Worm (Caenorhabditis elegans) whole organism, L2 larva: ENCODE data around the gene C16A3.2.

Experiments
- C34F6.9 ChIP-seq: fragments of 150-350 bp; optimal IDR thresholded peaks from 2 replicates; lab custom pipeline; 2014; ENCODE audit warnings: missing biosample characterization, missing genetic modification characterization
- F13H6.1 ChIP-seq: sonication (generic microtip); optimal IDR thresholded peaks from 2 replicates; lab custom pipeline; 2016; ENCODE audit warnings: missing genetic modification characterization, missing compliant biosample characterization
- aly-2 ChIP-seq: fragments of 150-350 bp; optimal IDR thresholded peaks from 2 replicates; lab custom pipeline; 2014; ENCODE audit warnings: missing biosample characterization, missing genetic modification characterization
- ama-1 ChIP-seq: fragments of 150-350 bp; optimal IDR thresholded peaks from 2 replicates; lab custom pipeline; 2018; ENCODE audit warnings: inconsistent platforms
- nhr-25 ChIP-seq: fragments of 150-350 bp; sonication (generic microtip); optimal IDR thresholded peaks from 3 replicates; lab custom pipeline; 2014; ENCODE audit warnings: missing biosample characterization, missing genetic modification characterization
- nhr-6 ChIP-seq: fragments of 150-350 bp; optimal IDR thresholded peaks from 2 replicates; lab custom pipeline; 2014; ENCODE audit warnings: missing biosample characterization, missing genetic modification characterization
- snpc-4 ChIP-seq: fragments of 150-350 bp; optimal IDR thresholded peaks from 2 replicates; lab custom pipeline; 2014; ENCODE audit warnings: missing biosample characterization, missing genetic modification characterization
- unc-62 ChIP-seq: fragments of 150-350 bp; optimal IDR thresholded peaks from 2 replicates; lab custom pipeline; 2014; ENCODE audit warnings: missing biosample characterization, missing genetic modification reagents, missing genetic modification characterization
- ztf-11 ChIP-seq: sonication (generic microtip); optimal IDR thresholded peaks from 2 replicates; lab custom pipeline; 2017; ENCODE audit warnings: missing biosample characterization, missing genetic modification characterization

DNA sequence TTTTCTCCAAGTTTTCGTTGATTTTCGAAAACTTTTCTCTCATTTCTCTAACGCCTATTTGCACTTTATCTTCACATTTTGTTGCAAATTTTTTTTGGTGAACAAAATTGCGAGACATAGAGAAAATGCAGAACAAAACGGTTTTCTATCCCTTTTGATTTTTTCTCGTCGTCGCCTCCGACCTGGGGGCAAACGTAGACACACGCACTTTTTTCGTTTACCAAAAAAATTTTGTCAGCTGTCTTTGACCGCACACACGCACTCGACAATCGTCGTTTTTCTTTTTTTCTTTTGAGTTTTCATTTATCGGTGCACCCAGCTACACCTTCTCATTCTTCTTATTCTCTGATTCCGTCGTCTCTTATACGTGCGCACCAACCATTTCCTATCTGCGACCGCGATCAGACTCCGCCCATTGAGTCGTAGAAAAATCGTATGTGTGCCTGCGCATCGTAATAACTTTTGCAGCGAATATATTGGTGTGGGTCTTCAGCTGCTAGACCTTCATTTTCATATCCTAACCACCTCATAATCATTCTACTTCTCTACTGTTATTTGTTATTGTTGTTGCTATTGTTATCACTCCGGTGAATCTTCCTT is 27.2 kb upstream of the C16A3.2 start:
- TF ChIP-seq C34F6.9 (tag; lab: Kevin White, UChicago) (peak; percentile 60), snpc-4 (tag; lab: Kevin White, UChicago) (no peak), F13H6.1 (tag; lab: Kevin White, UChicago) (peak; percentile 75), ama-1 (lab: Kevin White, UChicago) (no peak), unc-62 (GFP tag; lab: Kevin White, UChicago) (no peak), nhr-6 (tag; lab: Kevin White, UChicago) (no peak), nhr-25 (tag; lab: Kevin White, UChicago) (peak; percentile 59), aly-2 (tag; lab: Kevin White, UChicago) (no peak), ztf-11 (tag; lab: Kevin White, UChicago) (no peak)
